Fruit fly (Drosophila melanogaster) whole organism: ENCODE data around the gene eIF1.
A peak's percentile ranks its signal among the peaks of the same experiment; 100 is the strongest.

ENCODE experiments used
- CG8478 ChIP-seq: fragments of >200 bp; optimal IDR thresholded peaks from 2 replicates; lab custom pipeline; 2018; ENCODE audit warnings: inconsistent platforms
- EcR ChIP-seq, 2 experiments: fragments of >200 bp; optimal IDR thresholded peaks; 2 replicates each; lab custom pipeline; 2017; ENCODE audit warnings: missing biosample characterization in 2 of 2, missing genetic modification characterization in 2 of 2, missing genetic modification reagents in 2 of 2
- pan ChIP-seq: fragments of >200 bp; optimal IDR thresholded peaks from 2 replicates; lab custom pipeline; 2017
- psq ChIP-seq: fragments of >200 bp; optimal IDR thresholded peaks from 2 replicates; lab custom pipeline; 2017
- usp ChIP-seq: fragments of >200 bp; optimal IDR thresholded peaks from 2 replicates; lab custom pipeline; 2017; ENCODE audit warnings: missing biosample characterization, missing genetic modification characterization, mixed read lengths

DNA sequence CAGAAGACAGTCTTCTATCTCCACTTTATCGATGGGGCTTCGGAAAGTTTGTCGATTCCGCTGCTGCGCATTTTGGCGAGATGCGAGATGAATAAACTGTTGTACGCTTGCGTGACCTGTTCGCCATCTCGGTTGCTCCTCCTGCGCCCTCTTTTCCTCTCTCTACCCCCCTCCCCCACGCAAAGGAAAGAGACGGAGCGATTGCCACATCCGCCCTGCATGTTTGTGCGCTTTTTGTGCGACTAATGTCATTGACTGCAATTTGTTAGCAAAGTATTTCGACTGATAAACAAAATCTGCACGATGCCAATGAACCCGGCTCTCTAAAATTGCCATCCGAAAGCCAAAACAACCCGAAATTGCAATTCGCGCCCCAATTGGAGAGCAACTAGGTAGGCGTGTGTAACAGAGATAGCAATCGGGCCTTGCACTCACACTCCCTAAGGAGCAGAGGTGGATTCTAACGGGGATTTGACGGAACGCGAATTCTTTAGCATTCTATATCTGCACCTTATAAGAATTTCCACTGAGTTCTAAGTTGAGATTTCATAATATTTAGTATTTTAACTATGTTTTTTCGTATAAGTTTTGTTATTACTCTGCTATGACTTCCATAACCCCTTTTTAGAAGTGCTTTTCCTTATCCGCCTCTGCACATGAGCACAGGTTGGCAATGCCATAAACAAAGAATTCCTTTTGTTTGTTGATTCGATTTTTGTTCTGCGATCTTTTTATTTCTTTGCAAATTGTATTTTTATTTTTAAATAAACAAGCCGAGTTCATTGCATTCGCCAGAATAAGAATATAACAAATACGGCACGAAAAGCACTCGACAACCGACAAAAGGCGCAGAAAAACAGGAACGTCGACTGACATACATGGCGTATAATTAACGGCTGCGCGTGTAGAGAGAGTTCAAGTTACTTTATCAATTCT lies 24.3 kb downstream of the eIF1 start, which contains the start of gene CG43389:
- TF ChIP-seq psq (no peak), EcR (GFP tag; optimal IDR thresholded peaks at IDR 0.05; lab: Kevin White, UChicago) (peak; percentile 66 to 92), usp (no peak), pan (lab: Kevin White, UChicago) (no peak), CG8478 (lab: Kevin White, UChicago) (peak; percentile 57)
